Worm (Caenorhabditis elegans) whole organism, midembryonic: ENCODE data around the gene F18A11.2.
"Not testable (repeated sequence)": the region's sequence is repeated elsewhere in the genome, so short reads cannot be mapped to it uniquely, and the experiment has no call there.

Experiments
- flt-1 ChIP-seq: fragments of 200-800 bp; sonication (Bioruptor generic); IDR thresholded peaks from 2 replicates; pipeline ENCODE4 v1.3.6; 2022; ENCODE audit warnings: missing genetic modification characterization, missing compliant biosample characterization
- ref-1 ChIP-seq: fragments of 200-800 bp; sonication (Bioruptor generic); conservative IDR thresholded peaks from 2 replicates; pipeline ENCODE4 v1.3.6; 2022; ENCODE audit warnings: missing genetic modification reagents, missing genetic modification characterization, missing compliant biosample characterization
- tab-1 ChIP-seq: fragments of 200-800 bp; sonication (Bioruptor generic); IDR thresholded peaks from 2 replicates; pipeline ENCODE4 v1.3.6; 2022; ENCODE audit warnings: missing genetic modification characterization, missing compliant biosample characterization
- ztf-23 ChIP-seq: fragments of 200-800 bp; sonication (Bioruptor generic); IDR thresholded peaks from 2 replicates; pipeline ENCODE4 v1.3.6; 2022; ENCODE audit warnings: missing genetic modification reagents, missing genetic modification characterization, missing compliant biosample characterization
- ztf-29 ChIP-seq: fragments of 200-800 bp; sonication (Bioruptor generic); IDR thresholded peaks from 2 replicates; pipeline ENCODE4 v1.3.6; 2022; ENCODE audit warnings: missing genetic modification reagents, missing genetic modification characterization, missing compliant biosample characterization

DNA sequence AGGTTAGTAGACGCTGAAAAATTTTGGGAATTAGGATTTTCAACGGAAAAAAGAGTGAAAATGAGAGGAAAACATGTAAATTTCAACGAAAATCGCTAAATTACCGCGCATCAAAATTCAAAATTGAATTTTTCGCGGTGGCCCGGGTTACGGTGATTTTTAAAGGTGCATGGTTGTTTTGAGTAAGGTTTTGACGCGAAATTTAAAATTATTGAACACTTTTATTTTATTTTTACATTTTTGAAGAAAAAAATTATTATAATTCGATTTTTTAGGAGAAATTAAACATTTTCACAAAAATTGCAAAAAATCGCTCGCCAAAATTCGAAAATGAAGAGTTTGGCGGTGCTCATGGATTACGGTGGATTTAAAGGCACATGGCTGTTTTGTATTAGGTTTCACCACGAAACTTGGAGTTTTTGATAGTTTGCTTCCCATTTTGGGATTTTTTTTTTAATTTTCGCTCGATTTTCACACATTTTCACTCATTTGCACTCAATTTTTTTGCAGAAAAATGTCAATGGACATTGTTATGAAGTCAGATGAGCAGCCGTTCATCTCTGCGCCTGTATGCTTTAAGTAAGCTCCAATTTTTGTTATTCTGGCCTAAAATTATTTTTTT is 12.0 kb downstream of the F18A11.2 start, which contains the start of gene puf-6:
- not testable (repeated sequence) for TF ChIP-seq ztf-29 (GFP tag; lab: Robert Waterston, UW); tab-1 (GFP tag; lab: Robert Waterston, UW); flt-1; ztf-23 (GFP tag; lab: Robert Waterston, UW); ref-1 (GFP tag; lab: Robert Waterston, UW)
